Worm (Caenorhabditis elegans) whole organism, L3 larva: Measurements from ENCODE around the gene abhd-5.2.

Source experiments
- ZK546.5 ChIP-seq: sonication (generic microtip); optimal IDR thresholded peaks from 2 replicates; lab custom pipeline; 2017; ENCODE audit warnings: missing biosample characterization, missing genetic modification characterization
- aly-2 ChIP-seq: fragments of 150-350 bp; optimal IDR thresholded peaks from 2 replicates; lab custom pipeline; 2014; ENCODE audit warnings: missing biosample characterization, missing genetic modification characterization
- ama-1 ChIP-seq: fragments of 150-350 bp; optimal IDR thresholded peaks from 2 replicates; lab custom pipeline; 2018
- ceh-16 ChIP-seq: sonication (generic microtip); optimal IDR thresholded peaks from 2 replicates; lab custom pipeline; 2017; ENCODE audit warnings: missing biosample characterization, missing genetic modification characterization
- ceh-28 ChIP-seq: fragments of 150-350 bp; optimal IDR thresholded peaks from 2 replicates; lab custom pipeline; 2014; ENCODE audit warnings: missing biosample characterization, missing genetic modification reagents, missing genetic modification characterization
- ceh-9 ChIP-seq: sonication (generic microtip); optimal IDR thresholded peaks from 2 replicates; lab custom pipeline; 2018; ENCODE audit warnings: missing biosample characterization, missing genetic modification characterization
- daf-12 ChIP-seq: fragments of 150-350 bp; optimal IDR thresholded peaks from 2 replicates; lab custom pipeline; 2014; ENCODE audit warnings: missing biosample characterization, missing genetic modification reagents, missing genetic modification characterization
- egl-5 ChIP-seq: fragments of 150-350 bp; optimal IDR thresholded peaks from 2 replicates; lab custom pipeline; 2017; ENCODE audit warnings: missing biosample characterization, missing genetic modification reagents, missing genetic modification characterization, inconsistent platforms
- elt-1 ChIP-seq: fragments of 150-350 bp; optimal IDR thresholded peaks from 2 replicates; lab custom pipeline; 2014; ENCODE audit warnings: missing biosample characterization, missing genetic modification characterization
- elt-2 ChIP-seq: sonication (generic microtip); optimal IDR thresholded peaks from 2 replicates; lab custom pipeline; 2016; ENCODE audit warnings: missing genetic modification reagents, mild to moderate bottlenecking, missing genetic modification characterization, missing compliant biosample characterization
- elt-3 ChIP-seq, 3 experiments: fragments of 150-350 bp in 1 of 3; sonication (generic microtip) in 2 of 3; optimal IDR thresholded peaks; 2 replicates in 2 of 3; 4 replicates in 1 of 3; lab custom pipeline; 2014 to 2017; ENCODE audit warnings: missing biosample characterization in 3 of 3, missing genetic modification characterization in 3 of 3
- eor-1 ChIP-seq, 2 experiments: fragments of 150-350 bp; optimal IDR thresholded peaks; 2 replicates each; lab custom pipeline; 2014 to 2018; ENCODE audit warnings: missing biosample characterization in 2 of 2, missing genetic modification characterization in 2 of 2
- fos-1 ChIP-seq: fragments of 150-350 bp; optimal IDR thresholded peaks from 2 replicates; lab custom pipeline; 2014; ENCODE audit warnings: missing biosample characterization, missing genetic modification characterization
- hmg-11 ChIP-seq: sonication (generic microtip); optimal IDR thresholded peaks from 2 replicates; lab custom pipeline; 2016; ENCODE audit warnings: missing genetic modification characterization, missing compliant biosample characterization
- jun-1 ChIP-seq: fragments of 150-350 bp; optimal IDR thresholded peaks from 2 replicates; lab custom pipeline; 2014; ENCODE audit warnings: missing biosample characterization, missing genetic modification reagents, missing genetic modification characterization
- lin-15B ChIP-seq: fragments of 150-350 bp; optimal IDR thresholded peaks from 2 replicates; lab custom pipeline; 2014; ENCODE audit warnings: missing biosample characterization, missing genetic modification characterization
- lsy-12 ChIP-seq: sonication (generic microtip); optimal IDR thresholded peaks from 2 replicates; lab custom pipeline; 2016; ENCODE audit warnings: mild to moderate bottlenecking, missing genetic modification characterization, missing compliant biosample characterization
- mdl-1 ChIP-seq: fragments of 150-350 bp; optimal IDR thresholded peaks from 2 replicates; lab custom pipeline; 2014; ENCODE audit warnings: missing biosample characterization, missing genetic modification characterization
- nfya-1 ChIP-seq: sonication (generic microtip); optimal IDR thresholded peaks from 2 replicates; lab custom pipeline; 2017; ENCODE audit warnings: missing genetic modification characterization, mild to moderate bottlenecking, missing compliant biosample characterization, antibody characterized with exemption, moderate library complexity; ENCODE audit not compliant: insufficient read depth
- nhr-11 ChIP-seq: fragments of 150-350 bp; optimal IDR thresholded peaks from 2 replicates; lab custom pipeline; 2014; ENCODE audit warnings: missing biosample characterization, missing genetic modification characterization
- nhr-12 ChIP-seq: fragments of 150-350 bp; optimal IDR thresholded peaks from 2 replicates; lab custom pipeline; 2014; ENCODE audit warnings: missing biosample characterization, missing genetic modification characterization
- nhr-25 ChIP-seq: sonication (generic microtip); optimal IDR thresholded peaks from 2 replicates; lab custom pipeline; 2017; ENCODE audit warnings: missing biosample characterization, missing genetic modification characterization
- nhr-28 ChIP-seq: fragments of 150-350 bp; optimal IDR thresholded peaks from 2 replicates; lab custom pipeline; 2014; ENCODE audit warnings: missing biosample characterization, missing genetic modification characterization
- nhr-43 ChIP-seq: sonication (generic microtip); optimal IDR thresholded peaks from 2 replicates; lab custom pipeline; 2016; ENCODE audit warnings: mild to moderate bottlenecking, missing genetic modification characterization, missing compliant biosample characterization; ENCODE audit not compliant: poor library complexity, severe bottlenecking
- nhr-67 ChIP-seq: fragments of 150-350 bp; optimal IDR thresholded peaks from 2 replicates; lab custom pipeline; 2014; ENCODE audit warnings: missing biosample characterization, missing genetic modification characterization
- nhr-76 ChIP-seq: fragments of 150-350 bp; sonication (generic microtip); optimal IDR thresholded peaks from 5 replicates; lab custom pipeline; 2014; ENCODE audit warnings: missing biosample characterization, missing genetic modification characterization
- pha-4 ChIP-seq: fragments of 150-350 bp; optimal IDR thresholded peaks from 2 replicates; lab custom pipeline; 2014; ENCODE audit warnings: missing biosample characterization, missing genetic modification reagents, missing genetic modification characterization
- pqm-1 ChIP-seq: fragments of 150-350 bp; optimal IDR thresholded peaks from 2 replicates; lab custom pipeline; 2017; ENCODE audit warnings: missing biosample characterization, missing genetic modification characterization, inconsistent platforms
- sea-2 ChIP-seq: fragments of 150-350 bp; sonication (generic microtip); optimal IDR thresholded peaks from 4 replicates; lab custom pipeline; 2014; ENCODE audit warnings: missing biosample characterization, missing genetic modification reagents, missing genetic modification characterization
- skn-1 ChIP-seq: fragments of 150-350 bp; optimal IDR thresholded peaks from 2 replicates; lab custom pipeline; 2014; ENCODE audit warnings: missing biosample characterization, missing genetic modification characterization
- tbx-2 ChIP-seq: sonication (generic microtip); optimal IDR thresholded peaks from 2 replicates; lab custom pipeline; 2016; ENCODE audit warnings: mild to moderate bottlenecking, missing genetic modification characterization, missing compliant biosample characterization
- unc-62 ChIP-seq: fragments of 150-350 bp; sonication (generic microtip); optimal IDR thresholded peaks from 4 replicates; lab custom pipeline; 2014; ENCODE audit warnings: missing biosample characterization, missing genetic modification reagents, missing genetic modification characterization
- ztf-11 ChIP-seq: fragments of 150-350 bp; optimal IDR thresholded peaks from 2 replicates; lab custom pipeline; 2014; ENCODE audit warnings: missing biosample characterization, missing genetic modification characterization
- ztf-4 ChIP-seq: fragments of 150-350 bp; optimal IDR thresholded peaks from 2 replicates; lab custom pipeline; 2014; ENCODE audit warnings: missing biosample characterization, missing genetic modification characterization

The abhd-5.2 gene

DNA sequence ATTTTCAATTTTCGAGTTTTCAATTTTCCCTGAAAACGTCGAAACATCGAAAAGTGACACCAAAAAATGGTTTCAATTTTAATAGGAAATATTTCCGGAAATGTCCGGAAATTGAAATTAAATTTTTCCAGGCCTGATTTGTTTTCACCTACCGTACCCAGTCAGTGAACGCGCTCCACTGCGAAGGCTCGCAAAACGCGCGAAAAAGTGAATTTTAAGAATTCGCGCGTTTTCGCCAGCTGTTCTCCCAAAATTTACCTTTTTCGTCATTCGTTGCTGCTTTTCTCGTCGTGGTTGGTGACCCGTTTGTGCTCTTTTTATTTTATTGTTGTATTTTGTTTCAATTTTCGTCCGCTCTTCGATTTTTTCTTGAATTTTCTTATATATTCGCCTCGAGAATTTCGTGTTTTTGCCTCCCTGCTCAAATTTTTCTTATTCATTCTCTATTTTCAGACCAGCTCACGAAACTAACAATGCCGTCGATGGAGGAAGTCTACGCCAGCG is 45.5 kb downstream of the abhd-5.2 start, which contains the start of gene T19H12.2:
Gene T19H12.2, plus strand, starts transcription at position 454 of the 504 bp plus-strand sequence.
- TF ChIP-seq nhr-67 (no peak), tbx-2 (no peak), nhr-76 (tag; lab: Kevin White, UChicago) (no peak), pqm-1 (no peak), nfya-1 (tag; lab: Kevin White, UChicago) (no peak), nhr-43 (tag; lab: Kevin White, UChicago) (no peak), hmg-11 (tag; lab: Kevin White, UChicago) (no peak), ZK546.5 (no peak), skn-1 (tag; lab: Kevin White, UChicago) (no peak), ztf-11 (tag; lab: Kevin White, UChicago) (no peak), jun-1 (no peak), nhr-25 (tag; lab: Kevin White, UChicago) (no peak), pha-4 (tag; lab: Kevin White, UChicago) (no peak)
- TF ChIP-seq, all 47 proteins: peak for 0

DNA sequence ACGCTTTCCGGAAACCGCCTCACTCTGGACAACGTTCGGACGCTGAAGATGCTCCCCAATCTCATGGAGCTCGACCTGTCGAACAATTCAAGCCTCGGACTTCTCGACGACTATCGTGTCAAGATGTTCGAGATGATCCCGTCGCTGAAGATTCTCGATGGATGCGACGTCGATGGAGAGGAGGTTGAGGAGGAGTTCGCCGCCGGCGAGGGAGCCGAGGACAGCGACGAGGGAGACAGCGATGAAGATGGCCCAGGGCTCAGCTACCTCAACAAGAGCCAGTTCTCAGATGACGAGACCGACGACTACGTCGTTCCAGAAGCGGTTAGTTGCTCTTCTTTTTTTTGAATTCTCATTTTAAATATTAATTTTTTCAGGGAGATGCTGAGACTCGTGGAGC is 46.3 kb downstream of the abhd-5.2 start:
- TF ChIP-seq fos-1 (tag; lab: Kevin White, UChicago) (no peak), nfya-1 (tag; lab: Kevin White, UChicago) (no peak), lin-15B (no peak), elt-1 (tag; lab: Kevin White, UChicago) (no peak), ceh-16 (tag; lab: Kevin White, UChicago) (no peak), nhr-11 (tag; lab: Kevin White, UChicago) (no peak), sea-2 (GFP tag; lab: Kevin White, UChicago) (no peak), lsy-12 (tag; lab: Kevin White, UChicago) (no peak), pha-4 (tag; lab: Kevin White, UChicago) (no peak), ZK546.5 (no peak)

DNA sequence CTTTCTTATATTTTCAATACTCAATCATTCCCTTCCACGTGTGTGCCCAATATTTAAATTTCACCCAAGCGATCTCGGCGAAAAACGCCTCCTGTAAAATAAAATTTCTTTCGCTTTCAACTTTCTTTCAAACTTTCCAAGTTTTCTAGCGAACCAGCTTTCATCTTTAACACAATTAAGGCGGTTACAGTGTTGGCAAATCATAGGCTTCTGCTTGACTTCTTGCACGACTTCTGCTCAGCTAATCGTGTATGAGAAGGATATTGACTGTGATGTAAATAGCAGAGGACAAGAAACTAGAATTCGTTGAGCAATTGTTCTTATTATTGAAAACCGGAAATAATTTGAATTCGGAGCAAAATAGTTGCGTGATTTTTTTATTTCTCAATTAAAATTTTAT is 46.8 kb downstream of the abhd-5.2 start:
- no peak for TF ChIP-seq nfya-1 (tag; lab: Kevin White, UChicago)
- no peak for TF ChIP-seq nhr-67
- TF ChIP-seq ztf-4 (tag; lab: Kevin White, UChicago) = no peak
- TF ChIP-seq ceh-9 (tag; lab: Kevin White, UChicago) = no peak
- no peak for TF ChIP-seq ama-1 (lab: Kevin White, UChicago)
- TF ChIP-seq pha-4 (tag; lab: Kevin White, UChicago) = no peak
- no peak for TF ChIP-seq aly-2
- no peak for TF ChIP-seq egl-5
- TF ChIP-seq nhr-76 (tag; lab: Kevin White, UChicago) = no peak
- no peak for TF ChIP-seq ceh-28 (tag; lab: Kevin White, UChicago)
- no peak for TF ChIP-seq ztf-11 (tag; lab: Kevin White, UChicago)
- no peak for TF ChIP-seq fos-1 (tag; lab: Kevin White, UChicago)
- no peak for TF ChIP-seq lsy-12 (tag; lab: Kevin White, UChicago)
- TF ChIP-seq nhr-28 = no peak
- no peak for TF ChIP-seq mdl-1 (tag; lab: Kevin White, UChicago)
- no peak for TF ChIP-seq daf-12 (tag; lab: Kevin White, UChicago)
- no peak for TF ChIP-seq ZK546.5
- TF ChIP-seq nhr-25 (tag; lab: Kevin White, UChicago) = no peak

DNA sequence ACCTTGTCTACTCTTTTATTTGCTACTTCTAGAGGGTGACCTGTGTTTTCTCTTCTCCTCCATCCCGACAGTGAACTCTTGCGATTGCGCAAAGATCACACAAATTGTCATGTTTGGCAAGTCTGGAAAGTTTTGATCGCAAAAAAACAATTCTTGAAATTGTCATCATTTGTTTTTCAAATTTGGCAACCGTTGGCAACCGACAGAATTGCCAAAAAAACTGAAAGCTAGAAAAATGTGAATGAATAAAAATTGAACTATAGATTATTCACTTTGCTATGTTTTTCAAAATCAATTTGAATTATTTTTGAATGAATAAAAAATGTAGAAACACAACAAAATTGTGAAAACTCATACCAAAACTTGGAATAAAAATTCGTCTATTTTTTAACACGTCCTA is 50.5 kb downstream of the abhd-5.2 start, which contains the start of gene ugt-11:
Gene ugt-11, minus strand, starts transcription at position 101 of the 400 bp plus-strand sequence.
- TF ChIP-seq nhr-12 (no peak), lsy-12 (tag; lab: Kevin White, UChicago) (no peak), sea-2 (GFP tag; lab: Kevin White, UChicago) (no peak), ceh-28 (tag; lab: Kevin White, UChicago) (no peak), jun-1 (no peak), ztf-11 (tag; lab: Kevin White, UChicago) (no peak), pqm-1 (no peak), ceh-9 (tag; lab: Kevin White, UChicago) (no peak), hmg-11 (tag; lab: Kevin White, UChicago) (no peak), elt-3 (tag; optimal IDR thresholded peaks at IDR 0.05; lab: Kevin White, UChicago) (no peak), elt-1 (tag; lab: Kevin White, UChicago) (no peak), elt-2 (no peak), eor-1 (tag; optimal IDR thresholded peaks at IDR 0.05; lab: Kevin White, UChicago) (no peak), unc-62 (GFP tag; lab: Kevin White, UChicago) (no peak)
